Worm (Caenorhabditis elegans) whole organism, L4 larva: Measurements from ENCODE around the gene Y43F8C.15.
A peak's percentile ranks its signal among the peaks of the same experiment; 100 is the strongest.

Experiments used
- T20F7.1 ChIP-seq: fragments of 200-800 bp; sonication (Bioruptor generic); optimal IDR thresholded peaks from 2 replicates; lab custom pipeline; 2018; ENCODE audit warnings: mild to moderate bottlenecking, missing genetic modification characterization, missing compliant biosample characterization
- Y105C5A.15 ChIP-seq: fragments of 200-800 bp; sonication (Bioruptor generic); IDR thresholded peaks from 2 replicates; pipeline ENCODE4 v1.3.6; 2022; ENCODE audit warnings: missing genetic modification characterization, missing compliant biosample characterization
- Y5F2A.4 ChIP-seq: fragments of 200-800 bp; sonication (Bioruptor generic); optimal IDR thresholded peaks from 2 replicates; lab custom pipeline; 2018; ENCODE audit warnings: mild to moderate bottlenecking, missing genetic modification characterization, missing compliant biosample characterization
- aha-1 ChIP-seq: fragments of 150-350 bp; peaks from one replicate; lab custom pipeline; 2014; ENCODE audit warnings: missing biosample characterization, missing genetic modification characterization
- ceh-20 ChIP-seq: fragments of 200-800 bp; sonication (Bioruptor generic); IDR thresholded peaks from 2 replicates; pipeline ENCODE4 v1.3.6; 2022; ENCODE audit warnings: missing genetic modification reagents, missing genetic modification characterization, missing compliant biosample characterization
- ceh-44 ChIP-seq: fragments of 200-800 bp; sonication (Bioruptor generic); IDR thresholded peaks from 2 replicates; pipeline ENCODE4 v1.3.6; 2022; ENCODE audit warnings: missing genetic modification reagents, missing genetic modification characterization, missing compliant biosample characterization
- ceh-82 ChIP-seq: sonication (generic microtip); optimal IDR thresholded peaks from 2 replicates; lab custom pipeline; 2017; ENCODE audit warnings: missing biosample characterization, missing genetic modification characterization
- daf-8 ChIP-seq: fragments of 200-800 bp; sonication (Bioruptor generic); IDR thresholded peaks from 2 replicates; pipeline ENCODE4 v1.3.6; 2022; ENCODE audit warnings: missing genetic modification characterization, missing compliant biosample characterization
- dmd-6 ChIP-seq: fragments of 200-800 bp; sonication (Bioruptor generic); IDR thresholded peaks from 2 replicates; pipeline ENCODE4 v1.3.6; 2022; ENCODE audit warnings: missing genetic modification reagents, missing genetic modification characterization, missing compliant biosample characterization
- dmd-9 ChIP-seq: fragments of 200-800 bp; sonication (Bioruptor generic); IDR thresholded peaks from 2 replicates; pipeline ENCODE4 v1.3.6; 2022; ENCODE audit warnings: missing genetic modification reagents, missing genetic modification characterization, missing compliant biosample characterization
- duxl-1 ChIP-seq: sonication (generic microtip); optimal IDR thresholded peaks from 2 replicates; lab custom pipeline; 2016; ENCODE audit warnings: mild to moderate bottlenecking, missing genetic modification characterization, moderate library complexity, missing compliant biosample characterization; ENCODE audit not compliant: poor library complexity
- egl-43 ChIP-seq: fragments of 200-800 bp; sonication (Bioruptor generic); IDR thresholded peaks from 2 replicates; pipeline ENCODE4 v1.3.6; 2022; ENCODE audit warnings: missing genetic modification reagents, missing genetic modification characterization, missing compliant biosample characterization
- fos-1 ChIP-seq: fragments of 150-350 bp; optimal IDR thresholded peaks from 2 replicates; lab custom pipeline; 2014; ENCODE audit warnings: missing biosample characterization, missing genetic modification characterization
- hlh-11 ChIP-seq: fragments of 200-800 bp; sonication (Bioruptor generic); optimal IDR thresholded peaks from 2 replicates; lab custom pipeline; 2018; ENCODE audit warnings: mild to moderate bottlenecking, missing genetic modification characterization, missing compliant biosample characterization
- lim-7 ChIP-seq: fragments of 200-800 bp; sonication (Bioruptor generic); IDR thresholded peaks from 2 replicates; pipeline ENCODE4 v1.3.6; 2022; ENCODE audit warnings: missing genetic modification characterization, missing compliant biosample characterization
- lin-1 ChIP-seq: fragments of 200-800 bp; sonication (Bioruptor generic); IDR thresholded peaks from 2 replicates; pipeline ENCODE4 v1.3.6; 2022; ENCODE audit warnings: missing genetic modification reagents, missing genetic modification characterization, missing compliant biosample characterization
- lin-29 ChIP-seq: fragments of 200-800 bp; sonication (Bioruptor generic); IDR thresholded peaks from 2 replicates; pipeline ENCODE4 v1.3.6; 2022; ENCODE audit warnings: missing genetic modification reagents, missing genetic modification characterization, missing compliant biosample characterization
- lin-38 ChIP-seq: fragments of 200-800 bp; sonication (Bioruptor generic); IDR thresholded peaks from 2 replicates; pipeline ENCODE4 v1.3.6; 2022; ENCODE audit warnings: missing genetic modification reagents, missing genetic modification characterization, missing compliant biosample characterization
- lin-39 ChIP-seq: fragments of 150-350 bp; optimal IDR thresholded peaks from 2 replicates; lab custom pipeline; 2014; ENCODE audit warnings: missing biosample characterization, missing genetic modification reagents, missing genetic modification characterization
- madf-5 ChIP-seq, 2 experiments: fragments of 200-800 bp; sonication (Bioruptor generic); IDR thresholded peaks; 2 replicates each; pipeline ENCODE4 v1.3.6; 2022; ENCODE audit warnings: missing compliant biosample characterization in 2 of 2, missing genetic modification characterization in 2 of 2
- mdl-1 ChIP-seq, 2 experiments: fragments of 150-350 bp in 1 of 2; sonication (generic microtip) in 1 of 2; optimal IDR thresholded peaks; 2 replicates each; lab custom pipeline; 2014 to 2017; ENCODE audit warnings: missing biosample characterization in 2 of 2, missing genetic modification characterization in 2 of 2
- nhr-102 ChIP-seq: sonication (generic microtip); optimal IDR thresholded peaks from 2 replicates; lab custom pipeline; 2016; ENCODE audit warnings: mild to moderate bottlenecking, missing genetic modification characterization, moderate library complexity, missing compliant biosample characterization
- nhr-237 ChIP-seq: sonication (generic microtip); optimal IDR thresholded peaks from 2 replicates; lab custom pipeline; 2017; ENCODE audit warnings: missing biosample characterization, missing genetic modification characterization
- nhr-48 ChIP-seq: sonication (generic microtip); optimal IDR thresholded peaks from 2 replicates; lab custom pipeline; 2016; ENCODE audit warnings: mild to moderate bottlenecking, missing genetic modification characterization, missing compliant biosample characterization
- nhr-6 ChIP-seq: fragments of 150-350 bp; optimal IDR thresholded peaks from 2 replicates; lab custom pipeline; 2014; ENCODE audit warnings: missing biosample characterization, missing genetic modification characterization
- php-3 ChIP-seq: fragments of 200-800 bp; sonication (Bioruptor generic); IDR thresholded peaks from 2 replicates; pipeline ENCODE4 v1.3.6; 2022; ENCODE audit warnings: missing genetic modification reagents, missing genetic modification characterization, missing compliant biosample characterization
- tra-1 ChIP-seq: fragments of 200-800 bp; sonication (Bioruptor generic); IDR thresholded peaks from 2 replicates; pipeline ENCODE4 v1.3.6; 2022; ENCODE audit warnings: missing genetic modification reagents, missing genetic modification characterization, missing compliant biosample characterization
- unc-130 ChIP-seq: sonication (generic microtip); optimal IDR thresholded peaks from 2 replicates; lab custom pipeline; 2016; ENCODE audit warnings: missing genetic modification reagents, missing genetic modification characterization, missing compliant biosample characterization
- unc-62 ChIP-seq, 3 experiments: fragments of 150-350 bp in 1 of 3; sonication (generic microtip); optimal IDR thresholded peaks in 2 of 3; peaks in 1 of 3; 1 replicate in 1 of 3; 2 replicates in 2 of 3; lab custom pipeline; 2014 to 2017; ENCODE audit warnings: missing biosample characterization in 3 of 3, missing genetic modification characterization in 3 of 3, missing genetic modification reagents in 3 of 3, missing genotype in 1 of 3
- zfp-2 ChIP-seq: sonication (generic microtip); optimal IDR thresholded peaks from 2 replicates; lab custom pipeline; 2016; ENCODE audit warnings: mild to moderate bottlenecking, missing genetic modification characterization, missing compliant biosample characterization
- zfp-3 ChIP-seq: fragments of 200-800 bp; sonication (Bioruptor generic); conservative IDR thresholded peaks from 2 replicates; pipeline ENCODE4 v1.3.6; 2022; ENCODE audit warnings: missing genetic modification reagents, missing genetic modification characterization, missing compliant biosample characterization
- ztf-7 ChIP-seq: fragments of 150-350 bp; optimal IDR thresholded peaks from 2 replicates; lab custom pipeline; 2014; ENCODE audit warnings: missing biosample characterization, missing genetic modification characterization

Y43F8C.15 gene

ce11 chrV:19722881-19723280 lies 12.5 kb upstream of the Y43F8C.15 start (continued):
- TF ChIP-seq dmd-9 (0 out of 2 replicates have a peak, but pooled peaks have one; percentile 42), php-3 (GFP tag; lab: Robert Waterston, UW) (no peak), hlh-11 (tag; lab: Kevin White, UChicago) (peak; percentile 27), duxl-1 (tag; lab: Kevin White, UChicago) (no peak), lin-1 (GFP tag; lab: Robert Waterston, UW) (0 out of 2 replicates have a peak, but pooled peaks have one; percentile 20), daf-8 (GFP tag; lab: Robert Waterston, UW) (no peak), lin-39 (tag; lab: Kevin White, UChicago) (no peak), nhr-48 (tag; lab: Kevin White, UChicago) (no peak), egl-43 (peak; percentile 87), lin-29 (GFP tag; lab: Robert Waterston, UW) (0 out of 2 replicates have a peak, but pooled peaks have one; percentile 31), madf-5 (GFP tag; IDR thresholded peaks at IDR 0.05; lab: Robert Waterston, UW) (no peak), aha-1 (tag; lab: Kevin White, UChicago) (peak; percentile 43), nhr-6 (tag; lab: Kevin White, UChicago) (peak; percentile 1), lim-7 (GFP tag; lab: Robert Waterston, UW) (peak; percentile 73), unc-62 (GFP tag; optimal IDR thresholded peaks at IDR 0.05 in 1 of 2; lab: Kevin White, UChicago) (peak in 1 of 2 experiments; percentile 83), unc-62 (tag; optimal IDR thresholded peaks at IDR 0.05; lab: Kevin White, UChicago) (no peak), Y5F2A.4 (peak; percentile 35)

- TF ChIP-seq ceh-20 (GFP tag; lab: Robert Waterston, UW) (no peak), duxl-1 (tag; lab: Kevin White, UChicago) (no peak), madf-5 (GFP tag; IDR thresholded peaks at IDR 0.05; lab: Robert Waterston, UW) (no peak), lin-38 (GFP tag; lab: Robert Waterston, UW) (no peak), nhr-6 (tag; lab: Kevin White, UChicago) (no peak), fos-1 (tag; lab: Kevin White, UChicago) (no peak), Y105C5A.15 (GFP tag; lab: Robert Waterston, UW) (no peak), ztf-7 (tag; lab: Kevin White, UChicago) (no peak), mdl-1 (tag; optimal IDR thresholded peaks at IDR 0.05; lab: Kevin White, UChicago) (no peak), lin-29 (GFP tag; lab: Robert Waterston, UW) (no peak), T20F7.1 (no peak)
These were observed 8.8 kb upstream of the Y43F8C.15 start, which contains the start of gene Y116F11A.6 for ce11 chrV:19719253-19719652. TSS of gene Y116F11A.6 (plus strand) at chrV:19719553.

ce11 chrV:19718660-19719059 lies 8.2 kb upstream of the Y43F8C.15 start:
- no peak for TF ChIP-seq ceh-82 (tag; lab: Kevin White, UChicago)
- no peak for TF ChIP-seq hlh-11 (tag; lab: Kevin White, UChicago)
- TF ChIP-seq lin-1 (GFP tag; lab: Robert Waterston, UW), result no peak
- TF ChIP-seq T20F7.1, result no peak
- no peak for TF ChIP-seq tra-1 (GFP tag; lab: Robert Waterston, UW)

- no peak for TF ChIP-seq nhr-102 (tag; lab: Kevin White, UChicago)
- TF ChIP-seq dmd-6 (GFP tag; lab: Robert Waterston, UW), result peak; percentile 18; the same call in 1 of the 2 replicates
These were observed 7.5 kb upstream of the Y43F8C.15 start for ce11 chrV:19717933-19718332.

ce11 chrV:19715847-19716246 lies 5.4 kb upstream of the Y43F8C.15 start, which contains the start of gene Y43F8C.17:
TSS of gene Y43F8C.17 (plus strand) at chrV:19716147.
- no peak for TF ChIP-seq zfp-2
- no peak for TF ChIP-seq hlh-11 (tag; lab: Kevin White, UChicago)
- peak in 1 of 2 experiments; percentile 12 for TF ChIP-seq unc-62 (GFP tag; optimal IDR thresholded peaks at IDR 0.05 in 1 of 2; lab: Kevin White, UChicago)
- TF ChIP-seq unc-62 (tag; optimal IDR thresholded peaks at IDR 0.05; lab: Kevin White, UChicago), result no peak
- TF ChIP-seq unc-130 (GFP tag; lab: Kevin White, UChicago), result no peak

- TF ChIP-seq ceh-44 (GFP tag; lab: Robert Waterston, UW) (no peak), nhr-102 (tag; lab: Kevin White, UChicago) (no peak), zfp-2 (no peak), aha-1 (tag; lab: Kevin White, UChicago) (peak; percentile 9), nhr-237 (tag; lab: Kevin White, UChicago) (no peak), zfp-3 (GFP tag; lab: Robert Waterston, UW) (no peak)
- TF ChIP-seq, all 104 proteins: peak for 1
These were observed 5.0 kb upstream of the Y43F8C.15 start, which contains the start of gene Y43F8C.16 for ce11 chrV:19715419-19715818. TSS of gene Y43F8C.16 (minus strand) at chrV:19715519.
